Worm (Caenorhabditis elegans) whole organism, L4 larva: ENCODE results near the gene K05F6.14.

Experiments
- Y5F2A.4 ChIP-seq: fragments of 200-800 bp; sonication (Bioruptor generic); optimal IDR thresholded peaks from 2 replicates; lab custom pipeline; 2018; ENCODE audit warnings: mild to moderate bottlenecking, missing genetic modification characterization, missing compliant biosample characterization
- attf-4 ChIP-seq: sonication (generic microtip); optimal IDR thresholded peaks from 3 replicates; lab custom pipeline; 2017; ENCODE audit warnings: missing biosample characterization, missing genetic modification characterization
- egl-27 ChIP-seq: sonication (generic microtip); optimal IDR thresholded peaks from 3 replicates; lab custom pipeline; 2017; ENCODE audit warnings: missing biosample characterization, missing genetic modification reagents, missing genetic modification characterization
- nhr-11 ChIP-seq: fragments of 150-350 bp; optimal IDR thresholded peaks from 2 replicates; lab custom pipeline; 2014; ENCODE audit warnings: missing biosample characterization, missing genetic modification characterization
- nhr-237 ChIP-seq: sonication (generic microtip); optimal IDR thresholded peaks from 2 replicates; lab custom pipeline; 2017; ENCODE audit warnings: missing biosample characterization, missing genetic modification characterization
- snpc-1.2 ChIP-seq: fragments of 200-800 bp; sonication (Bioruptor generic); IDR thresholded peaks from 2 replicates; pipeline ENCODE4 v1.3.6; 2022; ENCODE audit warnings: missing genetic modification reagents, missing genetic modification characterization, missing compliant biosample characterization

DNA sequence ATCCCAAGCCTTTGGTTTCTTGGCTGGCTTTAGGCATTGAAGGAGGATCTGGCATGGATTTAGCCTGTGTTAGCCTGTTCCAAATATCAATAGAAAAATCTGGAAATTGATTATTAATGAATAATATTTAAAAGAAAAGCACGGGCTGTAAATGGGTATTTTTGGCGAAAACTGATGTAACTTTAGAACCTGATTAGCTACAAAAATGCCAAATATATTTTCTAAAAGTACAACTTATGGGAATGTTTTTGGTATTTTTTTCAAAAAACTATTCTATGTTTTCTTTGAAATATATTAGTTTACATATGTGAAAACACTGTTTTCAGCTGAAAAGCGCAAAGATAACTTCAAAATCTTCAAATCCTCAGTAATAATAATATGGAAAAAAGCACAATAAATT lies 38.7 kb downstream of the K05F6.14 start, which contains the start of gene bath-26:
- TF ChIP-seq nhr-11 (tag; lab: Kevin White, UChicago), result no peak
- TF ChIP-seq attf-4 (tag; lab: Kevin White, UChicago), result no peak
- TF ChIP-seq Y5F2A.4 (GFP tag; lab: Kevin White, UChicago), result no peak
- no peak for TF ChIP-seq nhr-237 (tag; lab: Kevin White, UChicago)
- no peak for TF ChIP-seq egl-27
- TF ChIP-seq snpc-1.2 (GFP tag; lab: Robert Waterston, UW), result no peak
